Worm (Caenorhabditis elegans): Measurements from ENCODE around the gene pho-12.

The pho-12 gene

DNA sequence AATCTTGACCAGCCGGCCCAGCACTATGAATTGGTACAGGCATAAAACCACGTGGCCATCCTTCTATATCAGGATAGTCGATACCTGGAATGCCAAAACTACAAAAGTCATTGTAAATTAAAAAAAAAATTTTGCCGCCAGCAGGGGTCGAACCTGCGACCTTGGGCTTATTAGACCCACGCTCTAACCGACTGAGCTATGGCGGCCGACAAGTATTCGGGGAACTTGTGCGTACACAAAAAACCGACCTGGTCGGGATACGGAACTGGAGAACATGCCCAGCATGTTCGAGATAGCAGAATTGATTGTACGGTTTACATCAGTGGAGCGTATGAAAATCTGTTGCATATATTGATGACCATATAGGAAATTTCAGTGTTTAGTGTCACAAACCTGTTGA, 3.3 kb downstream of the pho-12 start:
- no peak for TF ChIP-seq aly-1 (tag; optimal IDR thresholded peaks at IDR 0.05)
- TF ChIP-seq ama-1 (optimal IDR thresholded peaks at IDR 0.05) = no peak
- no peak for TF ChIP-seq hmbx-1 (tag; optimal IDR thresholded peaks at IDR 0.05)
- TF ChIP-seq ets-7 (tag; optimal IDR thresholded peaks at IDR 0.05) = no peak
- 0 out of 2 replicates have a peak, but pooled peaks have one; percentile 63 for TF ChIP-seq sea-1 (GFP tag; conservative IDR thresholded peaks at IDR 0.05)
- TF ChIP-seq hnd-1 (tag; optimal IDR thresholded peaks at IDR 0.05) = no peak
- no peak; the same call in 1 of the 2 replicates for TF ChIP-seq tbx-37 (GFP tag; conservative IDR thresholded peaks at IDR 0.05)
- TF ChIP-seq hmg-4 (GFP tag; optimal IDR thresholded peaks at IDR 0.05) = peak; percentile 51
- peak; percentile 24 for TF ChIP-seq B0310.2 (tag; optimal IDR thresholded peaks at IDR 0.05)
- peak; percentile 54 for TF ChIP-seq ceh-36 (tag; optimal IDR thresholded peaks at IDR 0.05)
- TF ChIP-seq tra-4 (tag; optimal IDR thresholded peaks at IDR 0.05) = no peak
- peak; percentile 86 for TF ChIP-seq pes-1 (GFP tag; IDR thresholded peaks at IDR 0.05)
- TF ChIP-seq flt-1 (GFP tag; IDR thresholded peaks at IDR 0.05) = peak; percentile 72
- no peak for TF ChIP-seq F13C5.2 (tag; optimal IDR thresholded peaks at IDR 0.05)
- TF ChIP-seq tbx-11 (GFP tag; IDR thresholded peaks at IDR 0.05) = 0 out of 2 replicates have a peak, but pooled peaks have one; percentile 28
- peak; percentile 72 for TF ChIP-seq scrt-1 (GFP tag; IDR thresholded peaks at IDR 0.05)
- peak; percentile 53 for TF ChIP-seq ceh-13 (GFP tag; optimal IDR thresholded peaks at IDR 0.05)

DNA sequence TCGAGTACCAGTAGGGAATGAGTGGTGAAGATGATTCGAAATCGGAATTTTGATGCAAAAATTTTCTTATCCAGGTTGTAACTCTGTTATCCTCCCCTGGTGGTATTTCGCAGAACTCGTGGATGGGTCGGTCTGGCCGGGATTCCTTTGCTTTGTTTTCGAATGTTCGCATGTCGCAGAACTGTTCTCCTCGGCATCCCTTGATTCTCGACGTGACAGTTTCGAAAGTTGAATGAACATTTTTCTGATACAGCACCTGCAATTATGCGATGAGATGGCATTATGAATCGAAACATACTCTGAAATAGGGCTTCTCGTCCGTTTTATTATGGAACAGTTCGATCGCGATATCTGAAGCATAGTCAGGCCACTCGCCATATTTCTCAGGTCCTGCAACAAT, 4.4 kb downstream of the pho-12 start:
- TF ChIP-seq hnd-1 (tag; optimal IDR thresholded peaks at IDR 0.05) (no peak), scrt-1 (GFP tag; IDR thresholded peaks at IDR 0.05) (no peak), F13C5.2 (tag; optimal IDR thresholded peaks at IDR 0.05) (no peak), pes-1 (GFP tag; IDR thresholded peaks at IDR 0.05) (no peak), hmg-4 (GFP tag; optimal IDR thresholded peaks at IDR 0.05) (no peak), tra-4 (tag; optimal IDR thresholded peaks at IDR 0.05) (no peak), tbx-37 (GFP tag; conservative IDR thresholded peaks at IDR 0.05) (no peak), ama-1 (optimal IDR thresholded peaks at IDR 0.05) (no peak), B0310.2 (tag; optimal IDR thresholded peaks at IDR 0.05) (no peak), ceh-13 (GFP tag; optimal IDR thresholded peaks at IDR 0.05) (no peak), hmbx-1 (tag; optimal IDR thresholded peaks at IDR 0.05) (no peak), ets-7 (tag; optimal IDR thresholded peaks at IDR 0.05) (no peak), sea-1 (GFP tag; conservative IDR thresholded peaks at IDR 0.05) (no peak), ceh-36 (tag; optimal IDR thresholded peaks at IDR 0.05) (no peak), flt-1 (GFP tag; IDR thresholded peaks at IDR 0.05) (no peak), tbx-11 (GFP tag; IDR thresholded peaks at IDR 0.05) (no peak), aly-1 (tag; optimal IDR thresholded peaks at IDR 0.05) (no peak)

DNA sequence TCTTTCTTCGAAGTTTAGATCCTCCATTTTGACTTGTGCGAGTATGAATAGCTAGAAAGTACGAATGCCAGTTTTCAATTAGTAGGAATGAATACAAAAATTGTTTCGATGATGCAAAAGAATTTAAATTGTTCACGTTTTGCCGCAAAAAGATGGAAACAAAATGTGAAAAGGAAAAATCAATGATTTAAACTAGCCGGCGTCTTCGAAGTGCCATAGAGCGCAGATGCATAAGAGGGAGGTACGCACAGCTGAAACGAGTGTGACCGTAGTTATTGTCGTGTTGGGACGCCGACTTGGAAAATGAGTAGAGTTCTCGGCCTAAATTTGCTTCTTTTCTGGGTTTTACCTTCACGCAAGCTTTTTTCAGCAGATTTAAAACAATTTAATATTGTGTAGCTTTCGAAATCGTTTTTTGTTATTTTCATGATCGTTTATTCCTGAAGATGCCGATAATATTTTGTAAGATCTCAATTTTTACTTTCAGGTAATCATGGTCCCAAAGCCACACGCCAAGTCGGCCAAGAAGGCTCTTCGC, 5.4 kb downstream of the pho-12 start, which contains the start of the genes ify-1 and rpl-22:
Gene ify-1, minus strand, starts transcription at position 51 of the 538 bp plus-strand sequence.
Gene rpl-22, plus strand, starts transcription at position 488 of the 538 bp plus-strand sequence.
- TF ChIP-seq tbx-37 (GFP tag; conservative IDR thresholded peaks at IDR 0.05) (peak; percentile 56; the same call in 1 of the 2 replicates), F13C5.2 (tag; optimal IDR thresholded peaks at IDR 0.05) (peak; percentile 83), aly-1 (tag; optimal IDR thresholded peaks at IDR 0.05) (no peak), sea-1 (GFP tag; conservative IDR thresholded peaks at IDR 0.05) (no peak), hmbx-1 (tag; optimal IDR thresholded peaks at IDR 0.05) (no peak), flt-1 (GFP tag; IDR thresholded peaks at IDR 0.05) (peak; percentile 69; the same call in 1 of the 2 replicates), ama-1 (optimal IDR thresholded peaks at IDR 0.05) (no peak), pes-1 (GFP tag; IDR thresholded peaks at IDR 0.05) (no peak), hnd-1 (tag; optimal IDR thresholded peaks at IDR 0.05) (no peak), hmg-4 (GFP tag; optimal IDR thresholded peaks at IDR 0.05) (peak; percentile 65), scrt-1 (GFP tag; IDR thresholded peaks at IDR 0.05) (no peak; the same call in 1 of the 2 replicates), tbx-11 (GFP tag; IDR thresholded peaks at IDR 0.05) (no peak)

DNA sequence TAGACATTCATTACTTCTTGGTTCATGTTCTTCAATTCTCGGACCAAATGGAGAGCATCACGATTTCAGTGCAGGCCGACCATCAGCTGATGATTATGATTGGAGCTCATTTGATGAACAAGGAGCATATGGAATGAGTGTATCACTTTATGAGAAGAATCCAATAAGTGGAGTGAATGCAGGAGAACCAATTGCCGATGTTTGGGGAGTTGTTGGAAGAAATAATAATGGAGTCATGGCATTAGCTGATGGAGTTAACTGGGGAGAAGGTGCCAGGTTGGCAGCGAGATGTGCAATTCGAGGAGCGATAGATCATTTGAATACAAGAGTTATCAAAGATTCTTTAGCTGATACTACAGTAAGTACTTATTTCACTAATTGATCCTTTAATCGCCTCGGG, 9.8 kb downstream of the pho-12 start:
- TF ChIP-seq tbx-37 (GFP tag; conservative IDR thresholded peaks at IDR 0.05) (no peak), aly-1 (tag; optimal IDR thresholded peaks at IDR 0.05) (no peak), tra-4 (tag; optimal IDR thresholded peaks at IDR 0.05) (no peak), hmg-4 (GFP tag; optimal IDR thresholded peaks at IDR 0.05) (no peak), ceh-13 (GFP tag; optimal IDR thresholded peaks at IDR 0.05) (no peak), hnd-1 (tag; optimal IDR thresholded peaks at IDR 0.05) (no peak), flt-1 (GFP tag; IDR thresholded peaks at IDR 0.05) (no peak), ets-7 (tag; optimal IDR thresholded peaks at IDR 0.05) (no peak), ceh-36 (tag; optimal IDR thresholded peaks at IDR 0.05) (no peak), pes-1 (GFP tag; IDR thresholded peaks at IDR 0.05) (no peak), scrt-1 (GFP tag; IDR thresholded peaks at IDR 0.05) (no peak)

DNA sequence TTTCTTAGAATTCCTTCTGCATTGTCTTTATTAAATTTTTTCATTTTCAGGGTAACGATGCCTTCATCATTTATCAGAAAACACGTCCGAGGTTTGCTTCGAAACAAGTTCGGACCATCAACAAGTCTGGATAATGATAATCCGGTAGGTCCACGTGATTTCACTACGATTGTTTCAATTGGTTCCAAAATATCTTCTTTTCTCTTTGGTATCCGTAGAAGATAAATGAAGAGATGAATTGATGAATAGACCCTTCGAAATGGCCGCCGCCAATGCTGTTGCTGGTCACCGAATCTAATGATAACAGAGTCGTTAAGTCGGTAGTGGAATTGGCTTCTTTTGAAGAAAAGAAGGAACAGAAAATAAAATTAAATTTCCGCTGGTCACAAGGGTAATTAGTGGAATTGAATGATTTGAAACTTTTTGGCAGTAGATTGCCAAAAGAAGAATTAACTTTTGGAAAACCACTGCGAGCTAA, 10.7 kb downstream of the pho-12 start, which contains the start of gene F33G12.6:
Gene F33G12.6, plus strand, starts transcription at position 51 of the 478 bp plus-strand sequence.
- no peak for TF ChIP-seq flt-1 (GFP tag; IDR thresholded peaks at IDR 0.05)

- TF ChIP-seq aly-1 (tag; optimal IDR thresholded peaks at IDR 0.05) (no peak), flt-1 (GFP tag; IDR thresholded peaks at IDR 0.05) (no peak), tra-4 (tag; optimal IDR thresholded peaks at IDR 0.05) (no peak), hmg-4 (GFP tag; optimal IDR thresholded peaks at IDR 0.05) (no peak), scrt-1 (GFP tag; IDR thresholded peaks at IDR 0.05) (no peak), ets-7 (tag; optimal IDR thresholded peaks at IDR 0.05) (no peak)
Observed at ce11 chrII:5049249-5049648, 11.4 kb downstream of the pho-12 start.

DNA sequence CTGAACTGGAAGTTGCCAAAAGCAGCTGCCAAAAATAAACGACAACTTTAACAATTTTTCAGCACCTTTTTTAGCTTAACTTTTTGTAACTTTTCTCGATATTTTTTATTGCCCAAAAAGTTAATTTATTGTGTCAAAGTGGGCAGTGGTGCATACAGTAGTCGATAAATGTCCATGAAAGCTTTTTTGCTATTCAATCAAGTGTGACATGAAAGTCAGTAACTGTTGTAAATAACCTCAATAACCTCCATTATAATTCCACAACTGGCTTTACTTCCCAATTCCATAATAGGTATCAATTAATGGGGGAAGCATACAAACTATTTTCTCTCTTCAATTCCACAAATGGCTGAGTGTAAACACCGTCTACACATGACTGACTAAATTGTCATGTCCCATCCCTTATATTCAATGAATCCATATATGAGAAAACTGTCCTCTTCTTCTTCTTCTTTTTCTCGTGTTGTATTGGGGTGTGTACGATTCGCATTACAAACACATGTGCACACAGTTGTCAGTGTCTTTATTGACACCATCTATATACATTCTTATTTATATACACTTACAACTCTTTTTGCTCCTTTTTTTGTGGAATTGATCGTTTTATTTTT, 12.3 kb downstream of the pho-12 start:
- TF ChIP-seq hmg-4 (GFP tag; optimal IDR thresholded peaks at IDR 0.05) (no peak), hnd-1 (tag; optimal IDR thresholded peaks at IDR 0.05) (no peak), sea-1 (GFP tag; conservative IDR thresholded peaks at IDR 0.05) (no peak), tbx-37 (GFP tag; conservative IDR thresholded peaks at IDR 0.05) (no peak), ets-7 (tag; optimal IDR thresholded peaks at IDR 0.05) (no peak), ama-1 (optimal IDR thresholded peaks at IDR 0.05) (no peak), tbx-11 (GFP tag; IDR thresholded peaks at IDR 0.05) (no peak), tra-4 (tag; optimal IDR thresholded peaks at IDR 0.05) (no peak), ceh-13 (GFP tag; optimal IDR thresholded peaks at IDR 0.05) (no peak), pes-1 (GFP tag; IDR thresholded peaks at IDR 0.05) (no peak), B0310.2 (tag; optimal IDR thresholded peaks at IDR 0.05) (no peak), aly-1 (tag; optimal IDR thresholded peaks at IDR 0.05) (no peak), flt-1 (GFP tag; IDR thresholded peaks at IDR 0.05) (no peak), F13C5.2 (tag; optimal IDR thresholded peaks at IDR 0.05) (no peak), ceh-36 (tag; optimal IDR thresholded peaks at IDR 0.05) (no peak), hmbx-1 (tag; optimal IDR thresholded peaks at IDR 0.05) (no peak), scrt-1 (GFP tag; IDR thresholded peaks at IDR 0.05) (no peak)

Data from whole organism, early embryonic.